Fruit fly (Drosophila melanogaster) whole organism, embryonic: ENCODE data around the gene CG3104.

ENCODE experiments used
- Atf-2 ChIP-seq: fragments of 200-800 bp; sonication (Bioruptor generic); optimal IDR thresholded peaks from 2 replicates; lab custom pipeline; 2016; ENCODE audit warnings: missing biosample characterization, missing genetic modification characterization
- Atf6 ChIP-seq: fragments of 200-800 bp; sonication (Bioruptor generic); IDR thresholded peaks from 2 replicates; pipeline ENCODE4 v1.3.6; 2022; ENCODE audit warnings: missing biosample characterization, missing genetic modification characterization
- BtbVII ChIP-seq: fragments of 200-800 bp; sonication (Bioruptor generic); optimal IDR thresholded peaks from 3 replicates; lab custom pipeline; 2017; ENCODE audit warnings: missing biosample characterization, mild to moderate bottlenecking, missing genetic modification characterization
- CG10979 ChIP-seq: fragments of 200-800 bp; sonication (Bioruptor generic); optimal IDR thresholded peaks from 2 replicates; lab custom pipeline; 2018; ENCODE audit warnings: missing biosample characterization, mild to moderate bottlenecking, missing genetic modification characterization, moderate library complexity
- CG11093 ChIP-seq: fragments of 200-800 bp; sonication (Bioruptor generic); IDR thresholded peaks from 3 replicates; pipeline ENCODE4 v1.3.6; 2022; ENCODE audit warnings: missing biosample characterization, missing genetic modification characterization
- CG11247 ChIP-seq: fragments of 200-800 bp; sonication (Bioruptor generic); IDR thresholded peaks from 2 replicates; pipeline ENCODE4 v1.3.6; 2022; ENCODE audit warnings: missing biosample characterization, missing genetic modification characterization
- CG11456 ChIP-seq: fragments of 200-800 bp; sonication (Bioruptor generic); IDR thresholded peaks from 3 replicates; pipeline ENCODE4 v1.3.6; 2022; ENCODE audit warnings: missing biosample characterization, missing genetic modification characterization
- CG13287 ChIP-seq: fragments of 200-800 bp; sonication (Bioruptor generic); IDR thresholded peaks from 2 replicates; pipeline ENCODE4 v1.3.6; 2022; ENCODE audit warnings: missing biosample characterization, missing genetic modification characterization; ENCODE audit not compliant: partially characterized antibody
- CG15601 ChIP-seq: fragments of 200-800 bp; sonication (Bioruptor generic); optimal IDR thresholded peaks from 3 replicates; lab custom pipeline; 2019; ENCODE audit warnings: missing biosample characterization, mild to moderate bottlenecking, missing genetic modification characterization, moderate library complexity
- CG16815 ChIP-seq: fragments of 200-800 bp; sonication (Bioruptor generic); optimal IDR thresholded peaks from 3 replicates; lab custom pipeline; 2017; ENCODE audit warnings: missing biosample characterization, mild to moderate bottlenecking, missing genetic modification characterization
- CG17328 ChIP-seq: fragments of 200-800 bp; sonication (Bioruptor generic); IDR thresholded peaks from 2 replicates; pipeline ENCODE4 v1.3.6; 2022; ENCODE audit warnings: missing biosample characterization, missing genetic modification characterization
- CG2129 ChIP-seq: fragments of 200-800 bp; sonication (Bioruptor generic); IDR thresholded peaks from 2 replicates; pipeline ENCODE4 v1.3.6; 2022; ENCODE audit warnings: missing biosample characterization, missing genetic modification characterization; ENCODE audit not compliant: partially characterized antibody
- CG30403 ChIP-seq: fragments of 200-800 bp; sonication (Bioruptor generic); optimal IDR thresholded peaks from 3 replicates; lab custom pipeline; 2016; ENCODE audit warnings: missing biosample characterization, missing genetic modification characterization
- CG32767 ChIP-seq: fragments of 200-800 bp; sonication (Bioruptor generic); IDR thresholded peaks from 2 replicates; pipeline ENCODE4 v1.3.6; 2022; ENCODE audit warnings: missing biosample characterization, missing genetic modification characterization
- CG33557 ChIP-seq: fragments of 200-800 bp; sonication (Bioruptor generic); optimal IDR thresholded peaks from 2 replicates; lab custom pipeline; 2019; ENCODE audit warnings: missing biosample characterization, mild to moderate bottlenecking, missing genetic modification characterization, moderate library complexity
- CG3407 ChIP-seq: fragments of 200-800 bp; sonication (Bioruptor generic); optimal IDR thresholded peaks from 2 replicates; lab custom pipeline; 2018; ENCODE audit warnings: missing biosample characterization, mild to moderate bottlenecking, missing genetic modification characterization
- CG4820 ChIP-seq: fragments of 200-800 bp; sonication (Bioruptor generic); optimal IDR thresholded peaks from 3 replicates; lab custom pipeline; 2016; ENCODE audit warnings: missing biosample characterization, missing genetic modification characterization
- CHES-1-like ChIP-seq: fragments of 200-800 bp; sonication (Bioruptor generic); optimal IDR thresholded peaks from 2 replicates; lab custom pipeline; 2016; ENCODE audit warnings: missing biosample characterization, missing genetic modification characterization
- Chrac-16 ChIP-seq: fragments of 200-800 bp; sonication (Bioruptor generic); optimal IDR thresholded peaks from 3 replicates; lab custom pipeline; 2016; ENCODE audit warnings: missing biosample characterization, missing genetic modification characterization
- Dbx ChIP-seq: fragments of 200-800 bp; sonication (Bioruptor generic); IDR thresholded peaks from 3 replicates; pipeline ENCODE4 v1.3.6; 2022; ENCODE audit warnings: missing biosample characterization, missing genetic modification characterization
- Deaf1 ChIP-seq: fragments of 200-800 bp; optimal IDR thresholded peaks from 3 replicates; lab custom pipeline; 2019; ENCODE audit warnings: missing biosample characterization, mild to moderate bottlenecking, missing genetic modification characterization, moderate library complexity
- Dll ChIP-seq: fragments of 200-800 bp; sonication (Bioruptor generic); IDR thresholded peaks from 4 replicates; pipeline ENCODE4 v1.3.6; 2022; ENCODE audit warnings: missing biosample characterization, missing genetic modification characterization; ENCODE audit not compliant: partially characterized antibody
- H2.0 ChIP-seq: fragments of 200-800 bp; sonication (Bioruptor generic); IDR thresholded peaks from 2 replicates; pipeline ENCODE4 v1.3.6; 2022; ENCODE audit warnings: missing biosample characterization, missing genetic modification characterization
- HHEX ChIP-seq: fragments of 200-800 bp; sonication (Bioruptor generic); optimal IDR thresholded peaks from 3 replicates; lab custom pipeline; 2017; ENCODE audit warnings: missing biosample characterization, mild to moderate bottlenecking, missing genetic modification characterization, missing genetic modification reagents
- Hey ChIP-seq: fragments of 200-800 bp; sonication (Bioruptor generic); optimal IDR thresholded peaks from 3 replicates; lab custom pipeline; 2018; ENCODE audit warnings: missing biosample characterization, mild to moderate bottlenecking, missing genetic modification characterization
- Hmr ChIP-seq: fragments of 200-800 bp; sonication (Bioruptor generic); optimal IDR thresholded peaks from 3 replicates; lab custom pipeline; 2017; ENCODE audit warnings: mild to moderate bottlenecking, missing biosample characterization, missing genetic modification reagents, missing genetic modification characterization
- Jarid2 ChIP-seq: fragments of 200-800 bp; sonication (Bioruptor generic); optimal IDR thresholded peaks from 3 replicates; lab custom pipeline; 2017; ENCODE audit warnings: mild to moderate bottlenecking, missing biosample characterization, missing genetic modification reagents, missing genetic modification characterization
- Lhr ChIP-seq: fragments of 200-800 bp; sonication (Bioruptor generic); optimal IDR thresholded peaks from 3 replicates; lab custom pipeline; 2017; ENCODE audit warnings: mild to moderate bottlenecking, missing biosample characterization, missing genetic modification reagents, missing genetic modification characterization
- PHDP ChIP-seq: fragments of 200-800 bp; sonication (Bioruptor generic); optimal IDR thresholded peaks from 3 replicates; lab custom pipeline; 2018; ENCODE audit warnings: missing biosample characterization, mild to moderate bottlenecking, missing genetic modification characterization, moderate library complexity
- Sox100B ChIP-seq: fragments of 200-800 bp; sonication (Bioruptor generic); optimal IDR thresholded peaks from 3 replicates; lab custom pipeline; 2018; ENCODE audit warnings: missing biosample characterization, mild to moderate bottlenecking, missing genetic modification characterization
- Spps ChIP-seq: fragments of 200-800 bp; sonication (Bioruptor generic); optimal IDR thresholded peaks from 2 replicates; lab custom pipeline; 2018; ENCODE audit warnings: missing biosample characterization, mild to moderate bottlenecking, missing genetic modification characterization
- TFAM ChIP-seq: fragments of 200-800 bp; sonication (Bioruptor generic); optimal IDR thresholded peaks from 2 replicates; lab custom pipeline; 2017; ENCODE audit warnings: missing biosample characterization, missing genetic modification characterization, inconsistent platforms
- az2 ChIP-seq: fragments of 200-800 bp; sonication (Bioruptor generic); optimal IDR thresholded peaks from 3 replicates; lab custom pipeline; 2016; ENCODE audit warnings: missing biosample characterization, missing genetic modification characterization
- br ChIP-seq: fragments of >200 bp; optimal IDR thresholded peaks from 2 replicates; lab custom pipeline; 2017
- btn ChIP-seq: fragments of 200-800 bp; sonication (Bioruptor generic); optimal IDR thresholded peaks from 2 replicates; lab custom pipeline; 2016; ENCODE audit warnings: missing biosample characterization, missing genetic modification characterization
- crp ChIP-seq, 2 experiments: fragments of 200-800 bp; sonication (Bioruptor generic); optimal IDR thresholded peaks; 2 replicates in 1 of 2; 3 replicates in 1 of 2; lab custom pipeline; 2017; ENCODE audit warnings: missing biosample characterization in 2 of 2, missing genetic modification characterization in 2 of 2, mild to moderate bottlenecking in 1 of 2, moderate library complexity in 1 of 2
- dati ChIP-seq: fragments of 200-800 bp; sonication (Bioruptor generic); IDR thresholded peaks from 2 replicates; pipeline ENCODE4 v1.3.6; 2022; ENCODE audit warnings: missing biosample characterization, missing genetic modification characterization
- dimm ChIP-seq: fragments of 200-800 bp; sonication (Bioruptor generic); IDR thresholded peaks from 2 replicates; pipeline ENCODE4 v1.3.6; 2022; ENCODE audit warnings: missing biosample characterization, missing genetic modification characterization
- ewg ChIP-seq: fragments of 200-800 bp; sonication (Bioruptor generic); optimal IDR thresholded peaks from 3 replicates; lab custom pipeline; 2017; ENCODE audit warnings: mild to moderate bottlenecking, missing biosample characterization, missing genetic modification reagents, missing genetic modification characterization
- exex ChIP-seq: fragments of 200-800 bp; sonication (Bioruptor generic); optimal IDR thresholded peaks from 4 replicates; lab custom pipeline; 2018; ENCODE audit warnings: missing biosample characterization, mild to moderate bottlenecking, missing genetic modification characterization, moderate library complexity
- gfzf ChIP-seq: fragments of 200-800 bp; sonication (Bioruptor generic); optimal IDR thresholded peaks from 2 replicates; lab custom pipeline; 2016; ENCODE audit warnings: missing biosample characterization, mild to moderate bottlenecking, missing genetic modification characterization, moderate library complexity
- ind ChIP-seq: fragments of 200-800 bp; sonication (Bioruptor generic); optimal IDR thresholded peaks from 3 replicates; lab custom pipeline; 2016; ENCODE audit warnings: missing biosample characterization, missing genetic modification characterization
- jumu ChIP-seq: fragments of 200-800 bp; sonication (Bioruptor generic); optimal IDR thresholded peaks from 3 replicates; lab custom pipeline; 2016; ENCODE audit warnings: missing biosample characterization, missing genetic modification characterization
- onecut ChIP-seq: fragments of 200-800 bp; sonication (Bioruptor generic); IDR thresholded peaks from 2 replicates; pipeline ENCODE4 v1.3.6; 2022; ENCODE audit warnings: missing biosample characterization, missing genetic modification characterization
- pb ChIP-seq: fragments of 200-800 bp; sonication (Bioruptor generic); optimal IDR thresholded peaks from 3 replicates; lab custom pipeline; 2016; ENCODE audit warnings: missing biosample characterization, missing genetic modification characterization
- peb ChIP-seq: fragments of 200-800 bp; sonication (Bioruptor generic); IDR thresholded peaks from 2 replicates; pipeline ENCODE4 v1.3.6; 2022; ENCODE audit warnings: missing biosample characterization, missing genetic modification characterization
- unc-4 ChIP-seq: fragments of 200-800 bp; sonication (Bioruptor generic); IDR thresholded peaks from 2 replicates; pipeline ENCODE4 v1.3.6; 2022; ENCODE audit warnings: missing biosample characterization, missing genetic modification characterization; ENCODE audit not compliant: partially characterized antibody
- vvl ChIP-seq: fragments of 200-800 bp; sonication (Bioruptor generic); IDR thresholded peaks from 2 replicates; pipeline ENCODE4 v1.3.6; 2022; ENCODE audit warnings: missing biosample characterization, missing genetic modification characterization
- yki ChIP-seq: fragments of >200 bp; optimal IDR thresholded peaks from 3 replicates; lab custom pipeline; 2018
- zfh2 ChIP-seq: fragments of 200-800 bp; sonication (Bioruptor generic); optimal IDR thresholded peaks from 2 replicates; lab custom pipeline; 2016; ENCODE audit warnings: missing biosample characterization, missing genetic modification characterization

CG3104 gene

dm6 chr2L:2885503-2886225 lies 30.1 kb upstream of the CG3104 start, which contains the start of the genes NTPase and lilli (continued):
- peak; percentile 54 for TF ChIP-seq CG17328 (GFP tag; lab: Robert Waterston, UW)
- peak; percentile 91 for TF ChIP-seq unc-4 (GFP tag; lab: Robert Waterston, UW)
- peak; percentile 98 to 99 for TF ChIP-seq crp (GFP tag; optimal IDR thresholded peaks at IDR 0.05; lab: Kevin White, UChicago)
- TF ChIP-seq Jarid2 (GFP tag; lab: Kevin White, UChicago): peak; percentile 19
- no peak for TF ChIP-seq exex
- peak; percentile 85 for TF ChIP-seq CG2129 (GFP tag; lab: Robert Waterston, UW)
- TF ChIP-seq btn: peak; percentile 49
- no peak for TF ChIP-seq TFAM (GFP tag; lab: Kevin White, UChicago)
- peak; percentile 94 for TF ChIP-seq Dll (GFP tag; lab: Robert Waterston, UW)
- TF ChIP-seq H2.0: peak; percentile 30
- TF ChIP-seq Sox100B (GFP tag; lab: Kevin White, UChicago): peak; percentile 39
- TF ChIP-seq CG32767 (GFP tag; lab: Robert Waterston, UW): peak; percentile 28; the same call in 1 of the 2 replicates
- peak; percentile 70 for TF ChIP-seq vvl
- TF ChIP-seq CG3407: no peak
- peak; percentile 1 for TF ChIP-seq Spps (tag; lab: Kevin White, UChicago)
- no peak for TF ChIP-seq Hey (tag; lab: Kevin White, UChicago)
- peak; percentile 76 for TF ChIP-seq Dbx (GFP tag; lab: Robert Waterston, UW)
- no peak for TF ChIP-seq CG10979 (tag; lab: Kevin White, UChicago)
- peak; percentile 59 for TF ChIP-seq CG4820 (GFP tag; lab: Kevin White, UChicago)
- TF ChIP-seq dimm: no peak
- peak; percentile 40 for TF ChIP-seq HHEX (GFP tag; lab: Kevin White, UChicago)
- peak; percentile 15 for TF ChIP-seq BtbVII (GFP tag; lab: Kevin White, UChicago)
- TF ChIP-seq yki (lab: Kevin White, UChicago): no peak
- peak; percentile 15; the same call in 1 of the 2 replicates for TF ChIP-seq Atf6 (GFP tag; lab: Robert Waterston, UW)
- peak; percentile 32 for TF ChIP-seq Hmr
- peak; percentile 76 for TF ChIP-seq CG30403 (GFP tag; lab: Kevin White, UChicago)
- TF ChIP-seq gfzf: no peak
- TF ChIP-seq CHES-1-like (GFP tag; lab: Kevin White, UChicago): peak; percentile 58
- TF ChIP-seq ind (GFP tag; lab: Kevin White, UChicago): peak; percentile 79
- peak; percentile 12 for TF ChIP-seq PHDP (tag; lab: Kevin White, UChicago)
- peak; percentile 50 for TF ChIP-seq CG11247
- TF ChIP-seq ewg (GFP tag; lab: Kevin White, UChicago): no peak
- peak; percentile 64 for TF ChIP-seq az2 (GFP tag; lab: Kevin White, UChicago)
- TF ChIP-seq pb: peak; percentile 64
- TF ChIP-seq zfh2 (GFP tag; lab: Kevin White, UChicago): peak; percentile 72
- TF ChIP-seq br (lab: Kevin White, UChicago): no peak
- TF ChIP-seq CG13287 (GFP tag; lab: Robert Waterston, UW): peak; percentile 92
- peak; percentile 70 for TF ChIP-seq jumu
- peak; percentile 24 for TF ChIP-seq Lhr (GFP tag; lab: Kevin White, UChicago)
- TF ChIP-seq Atf-2 (GFP tag; lab: Kevin White, UChicago): peak; percentile 48
- TF ChIP-seq CG11456 (GFP tag; lab: Robert Waterston, UW): peak; percentile 69; the same call in 1 of the 3 replicates
- no peak for TF ChIP-seq CG15601 (tag; lab: Kevin White, UChicago)
- TF ChIP-seq CG33557 (GFP tag; lab: Kevin White, UChicago): no peak
- no peak for TF ChIP-seq Deaf1 (tag; lab: Kevin White, UChicago)
- no peak for TF ChIP-seq dati
- no peak for TF ChIP-seq peb (GFP tag; lab: Robert Waterston, UW)
- TF ChIP-seq Chrac-16 (GFP tag; lab: Kevin White, UChicago): peak; percentile 66
- peak; percentile 22 for TF ChIP-seq CG16815 (GFP tag; lab: Kevin White, UChicago)
- TF ChIP-seq onecut (GFP tag; lab: Robert Waterston, UW): peak; percentile 35
- no peak for TF ChIP-seq CG11093 (GFP tag; lab: Robert Waterston, UW)
